Worm (Caenorhabditis elegans) whole organism, L4/young adult: ENCODE measurements around the gene ZK662.5.

Experiments used
- W03F9.2 ChIP-seq: fragments of 150-350 bp; optimal IDR thresholded peaks from 2 replicates; lab custom pipeline; 2014; ENCODE audit warnings: missing biosample characterization, missing genetic modification characterization
- him-1 ChIP-seq: sonication (generic microtip); optimal IDR thresholded peaks from 2 replicates; lab custom pipeline; 2016; ENCODE audit warnings: missing genotype, missing genetic modification reagents, missing genetic modification characterization, missing compliant biosample characterization

DNA sequence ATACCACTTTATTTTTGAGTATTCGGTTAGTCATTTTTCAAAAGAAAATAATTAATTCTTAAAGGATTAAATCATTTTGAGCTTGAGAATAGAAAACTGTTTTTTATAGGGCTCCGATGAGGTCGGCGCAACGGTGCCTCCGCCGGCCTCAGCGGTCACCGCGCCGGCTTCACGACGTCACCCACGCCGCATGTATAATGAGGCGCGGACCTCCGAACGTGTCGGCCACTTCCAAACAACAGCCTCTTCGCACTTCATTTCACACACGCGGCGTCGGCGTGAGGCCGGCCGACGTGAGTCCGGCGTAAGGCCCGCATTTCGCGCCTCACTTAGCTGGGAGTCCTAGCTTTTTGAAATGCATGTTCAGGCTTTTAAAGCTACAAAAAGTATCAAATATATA lies 45.4 kb downstream of the ZK662.5 start:
- TF ChIP-seq W03F9.2 (tag; lab: Kevin White, UChicago) (no peak), him-1 (no peak)
